Fruit fly (Drosophila melanogaster) whole organism, embryonic: ENCODE results near the gene Spase12.
A peak's percentile ranks its signal among the peaks of the same experiment; 100 is the strongest.

ENCODE experiments used
- C15 ChIP-seq: fragments of 200-800 bp; sonication (Bioruptor generic); IDR thresholded peaks from 3 replicates; pipeline ENCODE4 v1.3.6; 2022; ENCODE audit warnings: missing biosample characterization, missing genetic modification characterization
- CG1024 ChIP-seq: fragments of 200-800 bp; sonication (Bioruptor generic); IDR thresholded peaks from 2 replicates; pipeline ENCODE4 v1.3.6; 2022; ENCODE audit warnings: missing biosample characterization, missing genetic modification characterization
- CG10366 ChIP-seq: fragments of 200-800 bp; sonication (Bioruptor generic); IDR thresholded peaks from 2 replicates; pipeline ENCODE4 v1.3.6; 2022; ENCODE audit warnings: missing biosample characterization, missing genetic modification characterization
- CG10431 ChIP-seq: fragments of 200-800 bp; sonication (Bioruptor generic); optimal IDR thresholded peaks from 3 replicates; lab custom pipeline; 2018; ENCODE audit warnings: missing biosample characterization, mild to moderate bottlenecking, missing genetic modification characterization
- CG13287 ChIP-seq: fragments of 200-800 bp; sonication (Bioruptor generic); IDR thresholded peaks from 2 replicates; pipeline ENCODE4 v1.3.6; 2022; ENCODE audit warnings: missing biosample characterization, missing genetic modification characterization; ENCODE audit not compliant: partially characterized antibody
- CG13624 ChIP-seq: fragments of 200-800 bp; sonication (Bioruptor generic); optimal IDR thresholded peaks from 2 replicates; lab custom pipeline; 2016; ENCODE audit warnings: missing biosample characterization, missing genetic modification characterization
- CG14441 ChIP-seq: fragments of 200-800 bp; sonication (Bioruptor generic); IDR thresholded peaks from 2 replicates; pipeline ENCODE4 v1.3.6; 2022; ENCODE audit warnings: missing biosample characterization, missing genetic modification characterization
- CG14965 ChIP-seq: fragments of 200-800 bp; sonication (Bioruptor generic); optimal IDR thresholded peaks from 2 replicates; lab custom pipeline; 2016; ENCODE audit warnings: missing biosample characterization, missing genetic modification characterization, borderline replicate concordance
- CG15073 ChIP-seq: fragments of 200-800 bp; sonication (Bioruptor generic); optimal IDR thresholded peaks from 2 replicates; lab custom pipeline; 2016; ENCODE audit warnings: missing biosample characterization, missing genetic modification characterization
- CG15269 ChIP-seq: fragments of 200-800 bp; sonication (Bioruptor generic); optimal IDR thresholded peaks from 2 replicates; lab custom pipeline; 2018; ENCODE audit warnings: missing biosample characterization, mild to moderate bottlenecking, missing genetic modification characterization, moderate library complexity
- CG1529 ChIP-seq: fragments of 200-800 bp; sonication (Bioruptor generic); optimal IDR thresholded peaks from 3 replicates; lab custom pipeline; 2018; ENCODE audit warnings: missing biosample characterization, missing genetic modification characterization
- CG16779 ChIP-seq: fragments of 200-800 bp; sonication (Bioruptor generic); IDR thresholded peaks from 2 replicates; pipeline ENCODE4 v1.3.6; 2022; ENCODE audit warnings: missing biosample characterization, missing genetic modification characterization
- CG2120 ChIP-seq: fragments of 200-800 bp; sonication (Bioruptor generic); optimal IDR thresholded peaks from 3 replicates; lab custom pipeline; 2016; ENCODE audit warnings: missing biosample characterization, missing genetic modification characterization
- CG2889 ChIP-seq: fragments of 200-800 bp; sonication (Bioruptor generic); IDR thresholded peaks from 3 replicates; pipeline ENCODE4 v1.3.6; 2022; ENCODE audit warnings: missing biosample characterization, missing genetic modification characterization
- CG32532 ChIP-seq: fragments of 200-800 bp; sonication (Bioruptor generic); IDR thresholded peaks from 2 replicates; pipeline ENCODE4 v1.3.6; 2022; ENCODE audit warnings: missing biosample characterization, missing genetic modification characterization
- CG3847 ChIP-seq: fragments of 200-800 bp; sonication (Bioruptor generic); IDR thresholded peaks from 2 replicates; pipeline ENCODE4 v1.3.6; 2022; ENCODE audit warnings: missing biosample characterization, missing genetic modification characterization
- CG6791 ChIP-seq: fragments of 200-800 bp; sonication (Bioruptor generic); IDR thresholded peaks from 3 replicates; pipeline ENCODE4 v1.3.6; 2022; ENCODE audit warnings: missing biosample characterization, missing genetic modification characterization; ENCODE audit not compliant: partially characterized antibody
- CG8290 ChIP-seq, 3 experiments: fragments of 200-800 bp; sonication (Bioruptor generic); optimal IDR thresholded peaks; 2 replicates each; lab custom pipeline; 2016 to 2019; ENCODE audit warnings: missing biosample characterization in 3 of 3, missing genetic modification characterization in 3 of 3, mild to moderate bottlenecking in 2 of 3, moderate library complexity in 1 of 3
- Ets65A ChIP-seq: fragments of 200-800 bp; sonication (Bioruptor generic); peaks from one replicate; lab custom pipeline; 2016; ENCODE audit warnings: missing biosample characterization, missing genetic modification characterization
- H2.0 ChIP-seq: fragments of 200-800 bp; sonication (Bioruptor generic); IDR thresholded peaks from 2 replicates; pipeline ENCODE4 v1.3.6; 2022; ENCODE audit warnings: missing biosample characterization, missing genetic modification characterization
- HLH3B ChIP-seq: fragments of 200-800 bp; sonication (Bioruptor generic); IDR thresholded peaks from 2 replicates; pipeline ENCODE4 v1.3.6; 2022; ENCODE audit warnings: missing biosample characterization, missing genetic modification characterization
- Hey ChIP-seq: fragments of 200-800 bp; sonication (Bioruptor generic); optimal IDR thresholded peaks from 3 replicates; lab custom pipeline; 2018; ENCODE audit warnings: missing biosample characterization, mild to moderate bottlenecking, missing genetic modification characterization
- HmgZ ChIP-seq: fragments of 200-800 bp; sonication (Bioruptor generic); optimal IDR thresholded peaks from 2 replicates; lab custom pipeline; 2018; ENCODE audit warnings: missing biosample characterization, mild to moderate bottlenecking, missing genetic modification characterization
- Kr ChIP-seq: fragments of 200-800 bp; sonication (Bioruptor generic); optimal IDR thresholded peaks from 2 replicates; lab custom pipeline; 2017; ENCODE audit warnings: missing biosample characterization, mild to moderate bottlenecking, missing genetic modification characterization
- Med ChIP-seq: fragments of 200-800 bp; sonication (Bioruptor generic); peaks from one replicate; lab custom pipeline; 2016; ENCODE audit warnings: missing biosample characterization, missing genetic modification characterization, mild to moderate bottlenecking, inconsistent platforms, moderate library complexity
- PHDP ChIP-seq: fragments of 200-800 bp; sonication (Bioruptor generic); optimal IDR thresholded peaks from 3 replicates; lab custom pipeline; 2018; ENCODE audit warnings: missing biosample characterization, mild to moderate bottlenecking, missing genetic modification characterization, moderate library complexity
- abd-A ChIP-seq: fragments of 200-800 bp; sonication (Bioruptor generic); optimal IDR thresholded peaks from 3 replicates; lab custom pipeline; 2019; ENCODE audit warnings: missing biosample characterization, mild to moderate bottlenecking, missing genetic modification characterization, moderate library complexity
- br ChIP-seq: fragments of >200 bp; optimal IDR thresholded peaks from 2 replicates; lab custom pipeline; 2017
- btn ChIP-seq: fragments of 200-800 bp; sonication (Bioruptor generic); optimal IDR thresholded peaks from 2 replicates; lab custom pipeline; 2016; ENCODE audit warnings: missing biosample characterization, missing genetic modification characterization
- ems ChIP-seq: fragments of 200-800 bp; sonication (Bioruptor generic); optimal IDR thresholded peaks from 3 replicates; lab custom pipeline; 2016; ENCODE audit warnings: missing biosample characterization, missing genetic modification characterization
- exex ChIP-seq: fragments of 200-800 bp; sonication (Bioruptor generic); optimal IDR thresholded peaks from 4 replicates; lab custom pipeline; 2018; ENCODE audit warnings: missing biosample characterization, mild to moderate bottlenecking, missing genetic modification characterization, moderate library complexity
- fru ChIP-seq: fragments of >200 bp; optimal IDR thresholded peaks from 2 replicates; lab custom pipeline; 2017
- gcm ChIP-seq: fragments of 200-800 bp; sonication (Bioruptor generic); optimal IDR thresholded peaks from 2 replicates; lab custom pipeline; 2019; ENCODE audit warnings: missing biosample characterization, mild to moderate bottlenecking, missing genetic modification characterization, moderate library complexity
- gro ChIP-seq: fragments of 200-800 bp; sonication (Bioruptor generic); optimal IDR thresholded peaks from 2 replicates; lab custom pipeline; 2016; ENCODE audit warnings: missing biosample characterization, missing genetic modification characterization
- ind ChIP-seq: fragments of 200-800 bp; sonication (Bioruptor generic); optimal IDR thresholded peaks from 3 replicates; lab custom pipeline; 2016; ENCODE audit warnings: missing biosample characterization, missing genetic modification characterization
- jing ChIP-seq: fragments of 200-800 bp; sonication (Bioruptor generic); optimal IDR thresholded peaks from 2 replicates; lab custom pipeline; 2018; ENCODE audit warnings: missing biosample characterization, mild to moderate bottlenecking, missing genetic modification characterization
- ken ChIP-seq: fragments of 200-800 bp; sonication (Bioruptor generic); IDR thresholded peaks from 3 replicates; pipeline ENCODE4 v1.3.6; 2022; ENCODE audit warnings: missing biosample characterization, missing genetic modification characterization
- lmd ChIP-seq: fragments of 200-800 bp; sonication (Bioruptor generic); IDR thresholded peaks from 2 replicates; pipeline ENCODE4 v1.3.6; 2022; ENCODE audit warnings: missing biosample characterization, missing genetic modification characterization
- nerfin-1 ChIP-seq: fragments of 200-800 bp; sonication (Bioruptor generic); optimal IDR thresholded peaks from 3 replicates; lab custom pipeline; 2019; ENCODE audit warnings: missing biosample characterization, mild to moderate bottlenecking, missing genetic modification characterization, moderate library complexity
- nerfin-2 ChIP-seq: fragments of 200-800 bp; sonication (Bioruptor generic); IDR thresholded peaks from 2 replicates; pipeline ENCODE4 v1.3.6; 2022; ENCODE audit warnings: missing biosample characterization, missing genetic modification characterization; ENCODE audit not compliant: partially characterized antibody
- otp ChIP-seq: fragments of 200-800 bp; sonication (Bioruptor generic); IDR thresholded peaks from 3 replicates; pipeline ENCODE4, ENCODE4 v1.3.6; 2022; ENCODE audit warnings: missing biosample characterization, missing genetic modification characterization
- row ChIP-seq: fragments of 200-800 bp; sonication (Bioruptor generic); IDR thresholded peaks from 3 replicates; pipeline ENCODE4 v1.3.6; 2022; ENCODE audit warnings: missing biosample characterization, missing genetic modification characterization
- run ChIP-seq: fragments of 200-800 bp; sonication (Bioruptor generic); optimal IDR thresholded peaks from 3 replicates; lab custom pipeline; 2018; ENCODE audit warnings: missing biosample characterization, mild to moderate bottlenecking, missing genetic modification characterization
- sisA ChIP-seq: fragments of 200-800 bp; sonication (Bioruptor generic); IDR thresholded peaks from 2 replicates; pipeline ENCODE4 v1.3.6; 2022; ENCODE audit warnings: missing biosample characterization, missing genetic modification characterization
- sqz ChIP-seq: fragments of 200-800 bp; sonication (Bioruptor generic); optimal IDR thresholded peaks from 3 replicates; lab custom pipeline; 2018; ENCODE audit warnings: missing biosample characterization, mild to moderate bottlenecking, missing genetic modification characterization
- stc ChIP-seq: fragments of 200-800 bp; sonication (Bioruptor generic); IDR thresholded peaks from 2 replicates; pipeline ENCODE4 v1.3.6; 2022; ENCODE audit warnings: missing biosample characterization, missing genetic modification characterization
- toy ChIP-seq: fragments of 200-800 bp; sonication (Bioruptor generic); IDR thresholded peaks from 2 replicates; pipeline ENCODE4 v1.3.6; 2022; ENCODE audit warnings: missing biosample characterization, missing genetic modification characterization
- tx ChIP-seq: fragments of 200-800 bp; sonication (Bioruptor generic); optimal IDR thresholded peaks from 2 replicates; lab custom pipeline; 2016; ENCODE audit warnings: missing biosample characterization, missing genetic modification characterization
- vfl ChIP-seq: fragments of 200-800 bp; sonication (Bioruptor generic); optimal IDR thresholded peaks from 2 replicates; lab custom pipeline; 2016; ENCODE audit warnings: missing biosample characterization, missing genetic modification characterization
- vvl ChIP-seq: fragments of 200-800 bp; sonication (Bioruptor generic); IDR thresholded peaks from 2 replicates; pipeline ENCODE4 v1.3.6; 2022; ENCODE audit warnings: missing biosample characterization, missing genetic modification characterization

Spase12 gene

dm6 chr3R:29470122-29470521 is 20.8 kb downstream of the Spase12 start (continued):
- TF ChIP-seq jing (GFP tag; lab: Kevin White, UChicago) (peak; percentile 0), run (no peak), tx (peak; percentile 5), gcm (GFP tag; lab: Kevin White, UChicago) (no peak), CG15073 (no peak), exex (tag; lab: Kevin White, UChicago) (no peak), CG10431 (GFP tag; lab: Kevin White, UChicago) (no peak), Med (GFP tag; lab: Kevin White, UChicago) (no peak), CG13287 (GFP tag; lab: Robert Waterston, UW) (no peak), CG8290 (GFP tag; optimal IDR thresholded peaks at IDR 0.05; lab: Kevin White, UChicago) (no peak), CG8290 (tag; optimal IDR thresholded peaks at IDR 0.05; lab: Kevin White, UChicago) (peak in 1 of 2 experiments; percentile 42), CG2120 (GFP tag; lab: Kevin White, UChicago) (peak; percentile 22), CG15269 (peak; percentile 8), HmgZ (tag; lab: Kevin White, UChicago) (no peak), PHDP (tag; lab: Kevin White, UChicago) (peak; percentile 1), gro (GFP tag; lab: Kevin White, UChicago) (no peak), row (GFP tag; lab: Robert Waterston, UW) (peak; percentile 42; the same call in 1 of the 3 replicates), Ets65A (GFP tag; lab: Kevin White, UChicago) (peak; percentile 90), toy (GFP tag; lab: Robert Waterston, UW) (no peak), CG14965 (no peak), otp (GFP tag; lab: Robert Waterston, UW) (no peak), CG2889 (0 out of 3 replicates have a peak, but pooled peaks have one; percentile 12), H2.0 (GFP tag; lab: Robert Waterston, UW) (0 out of 2 replicates have a peak, but pooled peaks have one; percentile 5), fru (lab: Kevin White, UChicago) (no peak), btn (GFP tag; lab: Kevin White, UChicago) (no peak), abd-A (tag; lab: Kevin White, UChicago) (no peak), ems (no peak), CG16779 (GFP tag; lab: Robert Waterston, UW) (no peak)

dm6 chr3R:29466759-29467158 is 24.2 kb downstream of the Spase12 start:
- TF ChIP-seq exex (tag; lab: Kevin White, UChicago) (no peak), Ets65A (GFP tag; lab: Kevin White, UChicago) (peak; percentile 79), sqz (GFP tag; lab: Kevin White, UChicago) (peak; percentile 53), CG13624 (GFP tag; lab: Kevin White, UChicago) (no peak), C15 (GFP tag; lab: Robert Waterston, UW) (no peak), vfl (GFP tag; lab: Kevin White, UChicago) (no peak), Hey (tag; lab: Kevin White, UChicago) (peak; percentile 28), nerfin-1 (tag; lab: Kevin White, UChicago) (peak; percentile 63), nerfin-2 (GFP tag; lab: Robert Waterston, UW) (no peak), Kr (GFP tag; lab: Kevin White, UChicago) (peak; percentile 4), CG1529 (GFP tag; lab: Kevin White, UChicago) (no peak)
- TF ChIP-seq, all 482 proteins: peak for 5

dm6 chr3R:29461846-29462245 is 29.1 kb downstream of the Spase12 start:
- TF ChIP-seq lmd, result 0 out of 2 replicates have a peak, but pooled peaks have one; percentile 6
- peak; percentile 16; the same call in 1 of the 2 replicates for TF ChIP-seq CG3847
- TF ChIP-seq CG32532 (GFP tag; lab: Robert Waterston, UW), result 0 out of 2 replicates have a peak, but pooled peaks have one; percentile 8
- 0 out of 2 replicates have a peak, but pooled peaks have one; percentile 33 for TF ChIP-seq stc (GFP tag; lab: Robert Waterston, UW)
- TF ChIP-seq CG16779 (GFP tag; lab: Robert Waterston, UW), result 0 out of 2 replicates have a peak, but pooled peaks have one; percentile 6
- 0 out of 2 replicates have a peak, but pooled peaks have one; percentile 30 for TF ChIP-seq CG14441 (GFP tag; lab: Robert Waterston, UW)
- peak; percentile 42; the same call in 1 of the 2 replicates for TF ChIP-seq sisA (GFP tag; lab: Robert Waterston, UW)
- peak; percentile 31; the same call in 1 of the 2 replicates for TF ChIP-seq HLH3B (GFP tag; lab: Robert Waterston, UW)
- no peak for TF ChIP-seq vvl (GFP tag; lab: Robert Waterston, UW)
- 0 out of 3 replicates have a peak, but pooled peaks have one; percentile 12 for TF ChIP-seq CG6791 (GFP tag; lab: Robert Waterston, UW)
- TF ChIP-seq CG1024 (GFP tag; lab: Robert Waterston, UW), result peak; percentile 23; the same call in 1 of the 2 replicates
- peak; percentile 26 for TF ChIP-seq ind (GFP tag; lab: Kevin White, UChicago)
- no peak for TF ChIP-seq br (lab: Kevin White, UChicago)
- TF ChIP-seq ken, result peak; percentile 50; the same call in 1 of the 3 replicates
- peak; percentile 13; the same call in 1 of the 2 replicates for TF ChIP-seq CG10366
